Worm (Caenorhabditis elegans) whole organism, L4 larva: Measurements from ENCODE around the gene C26B9.7.

Experiments
- D1046.2 ChIP-seq: fragments of 200-800 bp; sonication (Bioruptor generic); IDR thresholded peaks from 2 replicates; pipeline ENCODE4 v1.3.6; 2022; ENCODE audit warnings: missing genetic modification characterization, missing compliant biosample characterization
- F10B5.3 ChIP-seq: sonication (generic microtip); optimal IDR thresholded peaks from 2 replicates; lab custom pipeline; 2016; ENCODE audit warnings: mild to moderate bottlenecking, missing genetic modification characterization, missing compliant biosample characterization
- F44E2.7 ChIP-seq: fragments of 200-800 bp; sonication (Bioruptor generic); IDR thresholded peaks from 2 replicates; pipeline ENCODE4 v2.1.2; 2022; ENCODE audit warnings: missing genetic modification characterization, missing compliant biosample characterization
- F49E8.2 ChIP-seq: sonication (generic microtip); optimal IDR thresholded peaks from 2 replicates; lab custom pipeline; 2016; ENCODE audit warnings: missing compliant biosample characterization, mild to moderate bottlenecking, missing genetic modification characterization, borderline replicate concordance
- R02D3.7 ChIP-seq: fragments of 150-350 bp; sonication (generic microtip); optimal IDR thresholded peaks from 3 replicates; lab custom pipeline; 2014; ENCODE audit warnings: missing biosample characterization, missing genetic modification characterization
- T20F7.1 ChIP-seq: fragments of 200-800 bp; sonication (Bioruptor generic); optimal IDR thresholded peaks from 2 replicates; lab custom pipeline; 2018; ENCODE audit warnings: mild to moderate bottlenecking, missing genetic modification characterization, missing compliant biosample characterization
- aly-2 ChIP-seq: sonication (generic microtip); optimal IDR thresholded peaks from 2 replicates; lab custom pipeline; 2018; ENCODE audit warnings: missing biosample characterization, missing genetic modification characterization
- attf-4 ChIP-seq: sonication (generic microtip); optimal IDR thresholded peaks from 3 replicates; lab custom pipeline; 2017; ENCODE audit warnings: missing biosample characterization, missing genetic modification characterization
- ceh-28 ChIP-seq: fragments of 150-350 bp; optimal IDR thresholded peaks from 2 replicates; lab custom pipeline; 2014; ENCODE audit warnings: missing biosample characterization, missing genetic modification reagents, missing genetic modification characterization
- ceh-44 ChIP-seq: fragments of 200-800 bp; sonication (Bioruptor generic); IDR thresholded peaks from 2 replicates; pipeline ENCODE4 v1.3.6; 2022; ENCODE audit warnings: missing genetic modification reagents, missing genetic modification characterization, missing compliant biosample characterization
- ceh-62 ChIP-seq: sonication (generic microtip); optimal IDR thresholded peaks from 2 replicates; lab custom pipeline; 2017; ENCODE audit warnings: missing biosample characterization, missing genetic modification characterization
- ceh-82 ChIP-seq: sonication (generic microtip); optimal IDR thresholded peaks from 2 replicates; lab custom pipeline; 2017; ENCODE audit warnings: missing biosample characterization, missing genetic modification characterization
- ctbp-1 ChIP-seq: fragments of 200-800 bp; sonication (Bioruptor generic); IDR thresholded peaks from 2 replicates; pipeline ENCODE4 v1.3.6; 2022; ENCODE audit warnings: missing genetic modification reagents, missing genetic modification characterization, missing compliant biosample characterization
- daf-12 ChIP-seq: fragments of 150-350 bp; optimal IDR thresholded peaks from 2 replicates; lab custom pipeline; 2014; ENCODE audit warnings: missing biosample characterization, missing genetic modification reagents, missing genetic modification characterization
- daf-16 ChIP-seq, 3 experiments: sonication (generic microtip); optimal IDR thresholded peaks; 2 replicates each; lab custom pipeline; 2016 to 2017; ENCODE audit warnings: missing genetic modification characterization in 3 of 3, missing genetic modification reagents in 3 of 3, mild to moderate bottlenecking in 2 of 3, missing compliant biosample characterization in 2 of 3, missing biosample characterization in 1 of 3, moderate library complexity in 1 of 3
- daf-19 ChIP-seq: fragments of 200-800 bp; sonication (Bioruptor generic); conservative IDR thresholded peaks from 2 replicates; pipeline ENCODE4 v1.3.6; 2022; ENCODE audit warnings: missing genetic modification characterization, missing compliant biosample characterization
- dmd-8 ChIP-seq: fragments of 200-800 bp; sonication (Bioruptor generic); IDR thresholded peaks from 2 replicates; pipeline ENCODE4 v1.3.6; 2022; ENCODE audit warnings: missing genetic modification characterization, missing compliant biosample characterization
- dmd-9 ChIP-seq: fragments of 200-800 bp; sonication (Bioruptor generic); IDR thresholded peaks from 2 replicates; pipeline ENCODE4 v1.3.6; 2022; ENCODE audit warnings: missing genetic modification reagents, missing genetic modification characterization, missing compliant biosample characterization
- fkh-10 ChIP-seq: fragments of 150-350 bp; optimal IDR thresholded peaks from 2 replicates; lab custom pipeline; 2014; ENCODE audit warnings: missing biosample characterization, missing genetic modification reagents, missing genetic modification characterization
- fos-1 ChIP-seq: fragments of 150-350 bp; optimal IDR thresholded peaks from 2 replicates; lab custom pipeline; 2014; ENCODE audit warnings: missing biosample characterization, missing genetic modification characterization
- gei-8 ChIP-seq: fragments of 200-800 bp; sonication (Bioruptor generic); optimal IDR thresholded peaks from 2 replicates; lab custom pipeline; 2018; ENCODE audit warnings: mild to moderate bottlenecking, missing genetic modification characterization, missing compliant biosample characterization
- hif-1 ChIP-seq, 2 experiments: sonication (generic microtip); optimal IDR thresholded peaks; 2 replicates each; lab custom pipeline; 2016 to 2017; ENCODE audit warnings: missing compliant biosample characterization in 2 of 2, missing genetic modification characterization in 2 of 2, missing genetic modification reagents in 2 of 2, missing genotype in 2 of 2, mild to moderate bottlenecking in 1 of 2
- hmg-1.1 ChIP-seq: fragments of 200-800 bp; sonication (Bioruptor generic); IDR thresholded peaks from 2 replicates; pipeline ENCODE4 v1.3.6; 2022; ENCODE audit warnings: missing genetic modification reagents, missing genetic modification characterization, missing compliant biosample characterization
- lim-7 ChIP-seq: fragments of 200-800 bp; sonication (Bioruptor generic); IDR thresholded peaks from 2 replicates; pipeline ENCODE4 v1.3.6; 2022; ENCODE audit warnings: missing genetic modification characterization, missing compliant biosample characterization
- lin-39 ChIP-seq: fragments of 150-350 bp; optimal IDR thresholded peaks from 2 replicates; lab custom pipeline; 2014; ENCODE audit warnings: missing biosample characterization, missing genetic modification reagents, missing genetic modification characterization
- lir-3 ChIP-seq: sonication (generic microtip); optimal IDR thresholded peaks from 2 replicates; lab custom pipeline; 2016; ENCODE audit warnings: mild to moderate bottlenecking, missing genetic modification characterization, missing compliant biosample characterization
- lsy-2 ChIP-seq, 2 experiments: fragments of 150-350 bp in 1 of 2; sonication (generic microtip) in 1 of 2; optimal IDR thresholded peaks; 2 replicates each; lab custom pipeline; 2014 to 2017; ENCODE audit warnings: missing biosample characterization in 2 of 2, missing genetic modification characterization in 2 of 2
- madf-9 ChIP-seq: fragments of 200-800 bp; sonication (Bioruptor generic); conservative IDR thresholded peaks from 2 replicates; pipeline ENCODE4 v1.3.6; 2022; ENCODE audit warnings: missing genetic modification reagents, missing genetic modification characterization, missing compliant biosample characterization
- mdt-29 ChIP-seq: fragments of 200-800 bp; sonication (Bioruptor generic); IDR thresholded peaks from 2 replicates; pipeline ENCODE4 v1.3.6; 2022; ENCODE audit warnings: missing genetic modification reagents, missing genetic modification characterization, missing compliant biosample characterization
- mes-2 ChIP-seq: sonication (generic microtip); optimal IDR thresholded peaks from 2 replicates; lab custom pipeline; 2016; ENCODE audit warnings: missing genotype, mild to moderate bottlenecking, missing genetic modification characterization, missing compliant biosample characterization; ENCODE audit not compliant: poor library complexity, severe bottlenecking
- nhr-10 ChIP-seq: fragments of 150-350 bp; optimal IDR thresholded peaks from 2 replicates; lab custom pipeline; 2014; ENCODE audit warnings: missing biosample characterization, missing genetic modification characterization
- nhr-102 ChIP-seq: sonication (generic microtip); optimal IDR thresholded peaks from 2 replicates; lab custom pipeline; 2016; ENCODE audit warnings: mild to moderate bottlenecking, missing genetic modification characterization, moderate library complexity, missing compliant biosample characterization
- nhr-237 ChIP-seq: sonication (generic microtip); optimal IDR thresholded peaks from 2 replicates; lab custom pipeline; 2017; ENCODE audit warnings: missing biosample characterization, missing genetic modification characterization
- nhr-25 ChIP-seq: sonication (generic microtip); optimal IDR thresholded peaks from 2 replicates; lab custom pipeline; 2017; ENCODE audit warnings: missing genetic modification characterization, mild to moderate bottlenecking, missing compliant biosample characterization, antibody characterized with exemption, moderate library complexity, borderline replicate concordance; ENCODE audit not compliant: insufficient read depth
- nhr-41 ChIP-seq: fragments of 200-800 bp; sonication (Bioruptor generic); IDR thresholded peaks from 2 replicates; pipeline ENCODE4 v1.3.6; 2022; ENCODE audit warnings: missing genetic modification reagents, missing genetic modification characterization, missing compliant biosample characterization
- nhr-42 ChIP-seq: fragments of 200-800 bp; sonication (Bioruptor generic); IDR thresholded peaks from 2 replicates; pipeline ENCODE4 v1.3.6; 2022; ENCODE audit warnings: missing genetic modification characterization, missing compliant biosample characterization
- nhr-48 ChIP-seq: sonication (generic microtip); optimal IDR thresholded peaks from 2 replicates; lab custom pipeline; 2016; ENCODE audit warnings: mild to moderate bottlenecking, missing genetic modification characterization, missing compliant biosample characterization
- nhr-76 ChIP-seq: fragments of 150-350 bp; optimal IDR thresholded peaks from 2 replicates; lab custom pipeline; 2014; ENCODE audit warnings: missing biosample characterization, missing genetic modification characterization
- nhr-77 ChIP-seq: fragments of 150-350 bp; optimal IDR thresholded peaks from 2 replicates; lab custom pipeline; 2014; ENCODE audit warnings: missing biosample characterization, missing genetic modification characterization
- pqm-1 ChIP-seq: sonication (generic microtip); optimal IDR thresholded peaks from 2 replicates; lab custom pipeline; 2017; ENCODE audit warnings: missing biosample characterization, missing genetic modification characterization
- rbr-2 ChIP-seq: sonication (generic microtip); optimal IDR thresholded peaks from 2 replicates; lab custom pipeline; 2016; ENCODE audit warnings: missing genotype, missing genetic modification characterization, missing compliant biosample characterization
- saeg-2 ChIP-seq: fragments of 200-800 bp; sonication (Bioruptor generic); IDR thresholded peaks from 2 replicates; pipeline ENCODE4 v1.3.6; 2022; ENCODE audit warnings: missing genetic modification reagents, missing genetic modification characterization, missing compliant biosample characterization
- set-16 ChIP-seq: fragments of 200-800 bp; sonication (Bioruptor generic); IDR thresholded peaks from 2 replicates; pipeline ENCODE4 v1.3.6; 2022; ENCODE audit warnings: missing genetic modification reagents, missing genetic modification characterization, missing compliant biosample characterization
- skn-1 ChIP-seq: fragments of 150-350 bp; optimal IDR thresholded peaks from 2 replicates; lab custom pipeline; 2014; ENCODE audit warnings: missing biosample characterization, missing genetic modification characterization
- snpc-1.2 ChIP-seq: fragments of 200-800 bp; sonication (Bioruptor generic); IDR thresholded peaks from 2 replicates; pipeline ENCODE4 v1.3.6; 2022; ENCODE audit warnings: missing genetic modification reagents, missing genetic modification characterization, missing compliant biosample characterization
- spr-3 ChIP-seq: fragments of 200-800 bp; sonication (Bioruptor generic); optimal IDR thresholded peaks from 2 replicates; lab custom pipeline; 2018; ENCODE audit warnings: mild to moderate bottlenecking, missing genetic modification characterization, missing compliant biosample characterization
- vab-7 ChIP-seq: fragments of 200-800 bp; sonication (Bioruptor generic); IDR thresholded peaks from 2 replicates; pipeline ENCODE4 v1.3.6; 2022; ENCODE audit warnings: missing genetic modification reagents, missing genetic modification characterization, missing compliant biosample characterization
- zag-1 ChIP-seq: fragments of 150-350 bp; optimal IDR thresholded peaks from 2 replicates; lab custom pipeline; 2014; ENCODE audit warnings: missing biosample characterization, missing genetic modification characterization
- zfp-2 ChIP-seq: sonication (generic microtip); optimal IDR thresholded peaks from 2 replicates; lab custom pipeline; 2016; ENCODE audit warnings: mild to moderate bottlenecking, missing genetic modification characterization, missing compliant biosample characterization
- zfp-3 ChIP-seq: fragments of 200-800 bp; sonication (Bioruptor generic); conservative IDR thresholded peaks from 2 replicates; pipeline ENCODE4 v1.3.6; 2022; ENCODE audit warnings: missing genetic modification reagents, missing genetic modification characterization, missing compliant biosample characterization
- zip-11 ChIP-seq: fragments of 200-800 bp; sonication (Bioruptor generic); IDR thresholded peaks from 2 replicates; pipeline ENCODE4 v1.3.6; 2022; ENCODE audit warnings: missing genetic modification characterization, missing compliant biosample characterization
- ztf-11 ChIP-seq: fragments of 150-350 bp; optimal IDR thresholded peaks from 2 replicates; lab custom pipeline; 2014; ENCODE audit warnings: missing biosample characterization, missing genetic modification characterization

The C26B9.7 gene

ce11 chrX:5336498-5336897, 5.6 kb upstream of the C26B9.7 start:
- no peak for TF ChIP-seq zfp-2
- no peak for TF ChIP-seq nhr-237 (tag; lab: Kevin White, UChicago)
- TF ChIP-seq ceh-62 (tag; lab: Kevin White, UChicago): no peak
- TF ChIP-seq vab-7 (GFP tag; lab: Robert Waterston, UW): no peak
- no peak for TF ChIP-seq ceh-28 (tag; lab: Kevin White, UChicago)
- TF ChIP-seq R02D3.7: no peak
- 0 out of 2 replicates have a peak, but pooled peaks have one; percentile 5 for TF ChIP-seq lim-7
- no peak for TF ChIP-seq daf-12
- no peak for TF ChIP-seq saeg-2 (GFP tag; lab: Robert Waterston, UW)
- no peak for TF ChIP-seq F49E8.2 (tag; lab: Kevin White, UChicago)
- no peak for TF ChIP-seq set-16
- no peak for TF ChIP-seq ceh-82 (tag; lab: Kevin White, UChicago)
- TF ChIP-seq nhr-42: 0 out of 2 replicates have a peak, but pooled peaks have one; percentile 7
- TF ChIP-seq ceh-44 (GFP tag; lab: Robert Waterston, UW): no peak
- TF ChIP-seq nhr-25: peak; percentile 4
- no peak for TF ChIP-seq fos-1 (tag; lab: Kevin White, UChicago)
- peak; percentile 37; the same call in 1 of the 2 replicates for TF ChIP-seq madf-9 (GFP tag; lab: Robert Waterston, UW)
- TF ChIP-seq zag-1 (tag; lab: Kevin White, UChicago): no peak
- no peak for TF ChIP-seq spr-3
- no peak for TF ChIP-seq lin-39 (tag; lab: Kevin White, UChicago)
- peak; percentile 77 for TF ChIP-seq rbr-2 (tag; lab: Kevin White, UChicago)
- peak; percentile 85 for TF ChIP-seq hmg-1.1 (GFP tag; lab: Robert Waterston, UW)
- peak; percentile 61 for TF ChIP-seq nhr-77
- TF ChIP-seq daf-16 (GFP tag; optimal IDR thresholded peaks at IDR 0.05; lab: Kevin White, UChicago): no peak
- peak; percentile 69 for TF ChIP-seq daf-16 (tag; optimal IDR thresholded peaks at IDR 0.05; lab: Kevin White, UChicago)
- no peak for TF ChIP-seq ztf-11 (tag; lab: Kevin White, UChicago)
- TF ChIP-seq F44E2.7: no peak
- TF ChIP-seq nhr-102: peak; percentile 23
- TF ChIP-seq D1046.2: no peak
- TF ChIP-seq daf-19 (GFP tag; lab: Robert Waterston, UW): no peak
- peak; percentile 81 for TF ChIP-seq mes-2 (tag; lab: Kevin White, UChicago)
- peak in 1 of 2 experiments; percentile 77 for TF ChIP-seq hif-1 (tag; optimal IDR thresholded peaks at IDR 0.05; lab: Kevin White, UChicago)
- TF ChIP-seq mdt-29: no peak
- no peak for TF ChIP-seq dmd-9 (GFP tag; lab: Robert Waterston, UW)
- no peak for TF ChIP-seq attf-4 (tag; lab: Kevin White, UChicago)
- peak in 1 of 2 experiments; percentile 73 for TF ChIP-seq lsy-2 (tag; optimal IDR thresholded peaks at IDR 0.05; lab: Kevin White, UChicago)
- TF ChIP-seq gei-8 (GFP tag; lab: Kevin White, UChicago): no peak
- no peak for TF ChIP-seq skn-1 (tag; lab: Kevin White, UChicago)
- TF ChIP-seq zip-11: no peak
- TF ChIP-seq nhr-10 (tag; lab: Kevin White, UChicago): peak; percentile 47
- TF ChIP-seq fkh-10 (GFP tag; lab: Kevin White, UChicago): peak; percentile 10
- TF ChIP-seq dmd-8 (GFP tag; lab: Robert Waterston, UW): no peak
- no peak for TF ChIP-seq nhr-41 (GFP tag; lab: Robert Waterston, UW)
- no peak for TF ChIP-seq nhr-76 (tag; lab: Kevin White, UChicago)
- TF ChIP-seq nhr-48 (tag; lab: Kevin White, UChicago): peak; percentile 28
- TF ChIP-seq snpc-1.2: no peak
- TF ChIP-seq aly-2 (tag; lab: Kevin White, UChicago): no peak
- no peak for TF ChIP-seq F10B5.3 (tag; lab: Kevin White, UChicago)
- no peak for TF ChIP-seq zfp-3
- TF ChIP-seq lir-3 (tag; lab: Kevin White, UChicago): no peak
- TF ChIP-seq ctbp-1 (GFP tag; lab: Robert Waterston, UW): peak; percentile 48; the same call in 1 of the 2 replicates
- peak; percentile 6 for TF ChIP-seq pqm-1 (tag; lab: Kevin White, UChicago)
- no peak for TF ChIP-seq T20F7.1 (GFP tag; lab: Kevin White, UChicago)
